Worm (Caenorhabditis elegans): ENCODE results near the gene srg-15.

DNA sequence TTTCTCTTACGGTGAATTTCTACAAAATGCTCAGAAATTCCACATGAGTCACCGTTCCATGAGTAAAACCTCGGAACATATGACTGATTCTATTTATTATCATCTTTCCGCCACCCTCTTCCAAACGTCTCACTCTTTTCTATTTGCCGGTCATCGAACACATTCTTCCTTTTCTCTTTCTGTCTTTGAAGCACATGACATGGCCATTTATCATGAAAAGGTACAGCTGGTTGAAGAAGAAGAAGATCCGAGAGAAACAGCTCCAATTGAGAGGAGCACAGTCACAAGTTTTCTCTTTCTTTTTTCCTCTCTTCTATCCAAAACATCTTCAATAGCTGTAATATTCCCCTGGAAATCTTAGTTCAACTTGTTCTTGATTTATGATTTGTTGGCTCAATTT is 3.2 kb downstream of the srg-15 start, which contains the start of gene cup-16:
- TF ChIP-seq ama-1 (optimal IDR thresholded peaks at IDR 0.05) (no peak), tra-4 (tag; optimal IDR thresholded peaks at IDR 0.05) (no peak), ceh-13 (GFP tag; optimal IDR thresholded peaks at IDR 0.05) (no peak), flt-1 (GFP tag; IDR thresholded peaks at IDR 0.05) (no peak)
